Worm (Caenorhabditis elegans) whole organism, L3 larva: Measurements from ENCODE around the gene fip-2.

ENCODE experiments used
- R02D3.7 ChIP-seq: fragments of 150-350 bp; optimal IDR thresholded peaks from 2 replicates; lab custom pipeline; 2014; ENCODE audit warnings: missing biosample characterization, missing genetic modification characterization
- ceh-28 ChIP-seq: fragments of 150-350 bp; optimal IDR thresholded peaks from 2 replicates; lab custom pipeline; 2014; ENCODE audit warnings: missing biosample characterization, missing genetic modification reagents, missing genetic modification characterization
- ceh-82 ChIP-seq: fragments of 150-350 bp; optimal IDR thresholded peaks from 2 replicates; lab custom pipeline; 2014; ENCODE audit warnings: missing biosample characterization, missing genetic modification characterization
- egl-27 ChIP-seq: sonication (generic microtip); optimal IDR thresholded peaks from 4 replicates; lab custom pipeline; 2017; ENCODE audit warnings: missing biosample characterization, missing genetic modification reagents, missing genetic modification characterization
- jun-1 ChIP-seq: fragments of 150-350 bp; optimal IDR thresholded peaks from 2 replicates; lab custom pipeline; 2014; ENCODE audit warnings: missing biosample characterization, missing genetic modification reagents, missing genetic modification characterization
- lin-39 ChIP-seq: fragments of 150-350 bp; optimal IDR thresholded peaks from 2 replicates; lab custom pipeline; 2018; ENCODE audit warnings: missing biosample characterization, missing genetic modification reagents, missing genetic modification characterization
- mdl-1 ChIP-seq: fragments of 150-350 bp; optimal IDR thresholded peaks from 2 replicates; lab custom pipeline; 2014; ENCODE audit warnings: missing biosample characterization, missing genetic modification characterization
- unc-39 ChIP-seq: sonication (generic microtip); optimal IDR thresholded peaks from 4 replicates; lab custom pipeline; 2017; ENCODE audit warnings: missing biosample characterization, missing genetic modification characterization
- unc-62 ChIP-seq: fragments of 150-350 bp; sonication (generic microtip); optimal IDR thresholded peaks from 4 replicates; lab custom pipeline; 2014; ENCODE audit warnings: missing biosample characterization, missing genetic modification reagents, missing genetic modification characterization
- zag-1 ChIP-seq: fragments of 150-350 bp; optimal IDR thresholded peaks from 2 replicates; lab custom pipeline; 2014; ENCODE audit warnings: missing biosample characterization, missing genetic modification characterization

- TF ChIP-seq unc-62 (GFP tag; lab: Kevin White, UChicago), result no peak
- TF ChIP-seq mdl-1 (tag; lab: Kevin White, UChicago), result no peak
- no peak for TF ChIP-seq ceh-28 (tag; lab: Kevin White, UChicago)
- TF ChIP-seq zag-1 (tag; lab: Kevin White, UChicago), result no peak
- no peak for TF ChIP-seq ceh-82
- no peak for TF ChIP-seq R02D3.7 (tag; lab: Kevin White, UChicago)
- TF ChIP-seq egl-27 (tag; lab: Kevin White, UChicago), result no peak
- no peak for TF ChIP-seq jun-1 (tag; lab: Kevin White, UChicago)
- no peak for TF ChIP-seq unc-39
- no peak for TF ChIP-seq lin-39
Measured at ce11 chrV:9109281-9109680, 41.5 kb downstream of the fip-2 start, which contains the start of gene pqn-31.
